Worm (Caenorhabditis elegans) whole organism, late embryonic: ENCODE results near the gene marc-5.

Source experiments
- F13H6.1 ChIP-seq: sonication (generic microtip); optimal IDR thresholded peaks from 2 replicates; lab custom pipeline; 2016; ENCODE audit warnings: missing genetic modification characterization, missing compliant biosample characterization
- ama-1 ChIP-seq: fragments of 150-350 bp; optimal IDR thresholded peaks from 2 replicates; lab custom pipeline; 2014
- ceh-18 ChIP-seq: sonication (generic microtip); optimal IDR thresholded peaks from 2 replicates; lab custom pipeline; 2016; ENCODE audit warnings: missing genetic modification characterization, missing compliant biosample characterization
- ceh-6 ChIP-seq: fragments of 200-800 bp; sonication (Bioruptor generic); optimal IDR thresholded peaks from 2 replicates; lab custom pipeline; 2018; ENCODE audit warnings: mild to moderate bottlenecking, missing genetic modification characterization, missing compliant biosample characterization
- ceh-9 ChIP-seq: sonication (generic microtip); optimal IDR thresholded peaks from 2 replicates; lab custom pipeline; 2016; ENCODE audit warnings: mild to moderate bottlenecking, missing genetic modification characterization, inconsistent platforms, missing compliant biosample characterization
- dve-1 ChIP-seq: sonication (generic microtip); optimal IDR thresholded peaks from 2 replicates; lab custom pipeline; 2017; ENCODE audit warnings: antibody characterized with exemption, mild to moderate bottlenecking, missing genetic modification characterization, missing compliant biosample characterization
- gmeb-2 ChIP-seq: sonication (generic microtip); optimal IDR thresholded peaks from 2 replicates; lab custom pipeline; 2016; ENCODE audit warnings: missing genetic modification characterization, inconsistent platforms, missing compliant biosample characterization
- hlh-13 ChIP-seq: fragments of 200-800 bp; sonication (Bioruptor generic); optimal IDR thresholded peaks from 2 replicates; lab custom pipeline; 2018; ENCODE audit warnings: mild to moderate bottlenecking, missing genetic modification characterization, missing compliant biosample characterization
- lin-11 ChIP-seq: fragments of 200-800 bp; sonication (Bioruptor generic); optimal IDR thresholded peaks from 2 replicates; lab custom pipeline; 2018; ENCODE audit warnings: mild to moderate bottlenecking, missing genetic modification characterization, missing compliant biosample characterization
- pag-3 ChIP-seq: sonication (generic microtip); optimal IDR thresholded peaks from 2 replicates; lab custom pipeline; 2016; ENCODE audit warnings: missing compliant biosample characterization, missing genetic modification characterization, borderline replicate concordance
- pha-4 ChIP-seq: fragments of 150-350 bp; optimal IDR thresholded peaks from 2 replicates; lab custom pipeline; 2018; ENCODE audit warnings: missing biosample characterization, missing genetic modification reagents, missing genetic modification characterization
- rnt-1 ChIP-seq: sonication (generic microtip); optimal IDR thresholded peaks from 2 replicates; lab custom pipeline; 2016; ENCODE audit warnings: missing genetic modification characterization, missing compliant biosample characterization
- tbx-7 ChIP-seq: sonication (generic microtip); optimal IDR thresholded peaks from 2 replicates; lab custom pipeline; 2016; ENCODE audit warnings: missing genotype, missing genetic modification characterization, missing compliant biosample characterization

- TF ChIP-seq ama-1 = no peak
- TF ChIP-seq ceh-9 (tag; lab: Kevin White, UChicago) = no peak
- no peak for TF ChIP-seq F13H6.1 (tag; lab: Kevin White, UChicago)
- no peak for TF ChIP-seq rnt-1 (tag; lab: Kevin White, UChicago)
- no peak for TF ChIP-seq pag-3
- no peak for TF ChIP-seq hlh-13 (GFP tag; lab: Kevin White, UChicago)
- no peak for TF ChIP-seq dve-1 (tag; lab: Kevin White, UChicago)
- no peak for TF ChIP-seq gmeb-2 (tag; lab: Kevin White, UChicago)
- TF ChIP-seq pha-4 (tag; lab: Kevin White, UChicago) = no peak
- TF ChIP-seq ceh-18 = no peak
- TF ChIP-seq tbx-7 (tag; lab: Kevin White, UChicago) = no peak
- TF ChIP-seq lin-11 = no peak
- TF ChIP-seq ceh-6 (GFP tag; lab: Kevin White, UChicago) = no peak
These were observed 32.9 kb downstream of the marc-5 start for ce11 chrII:12346289-12346989.
